Worm (Caenorhabditis elegans): ENCODE results near the gene ndub-5.

The ndub-5 gene

DNA sequence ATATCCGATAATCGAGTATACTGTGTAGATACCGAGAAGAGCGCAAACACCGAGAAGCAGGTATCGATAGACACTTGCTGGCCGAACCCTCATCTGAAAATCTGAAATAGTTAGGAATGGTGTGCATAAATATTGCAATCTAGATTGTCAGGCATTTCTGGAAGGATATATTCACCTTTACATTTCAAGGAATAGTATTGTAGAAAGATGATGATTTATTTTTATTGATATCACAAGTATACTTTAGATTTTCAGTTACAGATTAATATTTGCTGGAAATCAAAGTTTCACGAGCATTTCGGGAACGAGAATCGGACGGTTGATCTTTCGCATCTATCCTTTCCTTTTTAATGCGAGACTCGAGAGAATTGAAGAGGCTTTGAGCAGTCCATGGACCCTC lies 31.5 kb downstream of the ndub-5 start, which contains the start of gene fut-3:
Gene fut-3 (minus strand): TSS at position 101 of the 400 bp plus-strand sequence.
- TF ChIP-seq ceh-9 (tag; optimal IDR thresholded peaks at IDR 0.05) (no peak), sox-4 (tag; optimal IDR thresholded peaks at IDR 0.05) (no peak), C08G9.2 (tag; optimal IDR thresholded peaks at IDR 0.05) (no peak), tbx-7 (tag; optimal IDR thresholded peaks at IDR 0.05) (no peak), fax-1 (tag; optimal IDR thresholded peaks at IDR 0.05) (no peak), fkh-6 (tag; optimal IDR thresholded peaks at IDR 0.05) (no peak), hlh-8 (tag; optimal IDR thresholded peaks at IDR 0.05) (no peak), ref-2 (tag; optimal IDR thresholded peaks at IDR 0.05) (no peak), F13H6.1 (tag; optimal IDR thresholded peaks at IDR 0.05) (no peak)

DNA sequence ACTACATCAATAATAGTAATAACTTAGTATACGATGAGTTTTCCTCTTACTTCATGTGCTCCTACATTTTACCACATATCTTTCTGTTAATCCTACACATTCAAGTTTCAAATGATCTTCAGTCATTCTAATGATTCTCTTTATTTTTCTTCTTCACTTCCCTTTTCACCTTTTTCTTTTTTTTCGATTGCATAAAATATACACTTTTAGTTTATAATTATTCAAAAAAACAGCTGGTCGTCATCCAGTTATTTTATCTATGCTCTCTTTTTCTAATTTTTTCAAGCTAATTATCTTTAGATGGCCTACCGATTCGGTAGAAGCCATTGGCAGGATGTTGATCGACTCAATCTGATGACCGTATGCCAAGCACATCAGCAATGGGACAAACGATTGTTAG lies 36.9 kb downstream of the ndub-5 start, which contains the start of gene F59E12.1:
Gene F59E12.1 (plus strand): TSS at position 301 of the 400 bp plus-strand sequence.
- TF ChIP-seq hlh-30 (tag; optimal IDR thresholded peaks at IDR 0.05; ENCODE audit: insufficient read depth) (no peak), sdc-2 (tag; optimal IDR thresholded peaks at IDR 0.05) (no peak), odd-2 (tag; optimal IDR thresholded peaks at IDR 0.05) (no peak), ceh-19 (GFP tag; optimal IDR thresholded peaks at IDR 0.05) (no peak), nhr-232 (tag; optimal IDR thresholded peaks at IDR 0.05) (no peak)

DNA sequence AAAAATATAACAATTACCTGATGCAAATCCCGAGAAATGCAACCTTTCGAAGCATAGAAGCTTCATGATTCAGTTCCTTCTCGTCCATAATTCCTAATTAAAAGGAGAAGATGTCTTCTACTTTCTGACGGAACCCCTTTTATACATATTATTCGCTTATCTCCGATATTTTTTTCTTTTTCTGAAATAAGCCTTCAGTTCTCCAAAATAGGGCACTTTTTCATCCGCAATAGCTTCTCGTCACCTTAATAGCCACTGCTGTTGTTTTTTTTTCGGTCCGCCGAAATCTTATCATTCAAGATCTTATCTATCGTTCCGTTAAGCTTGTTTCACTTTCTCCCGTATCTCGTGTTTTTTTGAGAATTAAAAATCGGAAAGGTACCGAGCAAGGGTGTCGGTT lies 38.8 kb downstream of the ndub-5 start, which contains the start of gene bli-2:
Gene bli-2 (minus strand): TSS at position 101 of the 400 bp plus-strand sequence.
- TF ChIP-seq fax-1 (tag; optimal IDR thresholded peaks at IDR 0.05) (no peak), ceh-14 (tag; optimal IDR thresholded peaks at IDR 0.05) (no peak), ceh-6 (GFP tag; optimal IDR thresholded peaks at IDR 0.05) (no peak), tbx-2 (tag; optimal IDR thresholded peaks at IDR 0.05) (no peak), mec-3 (tag; optimal IDR thresholded peaks at IDR 0.05; ENCODE audit: borderline replicate concordance) (no peak), pha-4 (tag; optimal IDR thresholded peaks at IDR 0.05) (no peak), ceh-30 (tag; optimal IDR thresholded peaks at IDR 0.05) (no peak), pros-1 (tag; optimal IDR thresholded peaks at IDR 0.05) (no peak), unc-86 (tag; optimal IDR thresholded peaks at IDR 0.05) (no peak), hlh-6 (tag; optimal IDR thresholded peaks at IDR 0.05) (no peak)

DNA sequence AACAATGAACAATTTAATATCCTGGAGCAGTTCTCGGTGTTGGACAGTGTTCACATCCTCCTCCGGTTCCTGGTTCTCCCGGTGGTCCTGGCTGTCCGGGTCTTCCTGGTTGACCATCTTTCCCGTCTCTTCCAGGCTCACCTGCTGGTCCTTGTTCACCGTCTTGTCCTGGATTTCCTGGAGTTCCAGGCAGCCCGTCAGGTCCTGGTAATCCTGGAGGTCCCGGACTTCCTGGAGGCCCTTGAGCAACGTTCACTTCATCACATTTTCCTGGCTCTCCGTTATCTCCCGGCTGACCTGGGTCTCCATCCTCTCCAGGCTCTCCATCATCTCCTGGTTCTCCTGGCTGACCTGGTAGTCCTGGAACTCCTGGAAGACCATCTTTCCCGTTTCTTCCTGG lies 39.7 kb downstream of the ndub-5 start:
- TF ChIP-seq rnt-1 (tag; optimal IDR thresholded peaks at IDR 0.05): no peak
- no peak for TF ChIP-seq unc-42 (tag; optimal IDR thresholded peaks at IDR 0.05)

DNA sequence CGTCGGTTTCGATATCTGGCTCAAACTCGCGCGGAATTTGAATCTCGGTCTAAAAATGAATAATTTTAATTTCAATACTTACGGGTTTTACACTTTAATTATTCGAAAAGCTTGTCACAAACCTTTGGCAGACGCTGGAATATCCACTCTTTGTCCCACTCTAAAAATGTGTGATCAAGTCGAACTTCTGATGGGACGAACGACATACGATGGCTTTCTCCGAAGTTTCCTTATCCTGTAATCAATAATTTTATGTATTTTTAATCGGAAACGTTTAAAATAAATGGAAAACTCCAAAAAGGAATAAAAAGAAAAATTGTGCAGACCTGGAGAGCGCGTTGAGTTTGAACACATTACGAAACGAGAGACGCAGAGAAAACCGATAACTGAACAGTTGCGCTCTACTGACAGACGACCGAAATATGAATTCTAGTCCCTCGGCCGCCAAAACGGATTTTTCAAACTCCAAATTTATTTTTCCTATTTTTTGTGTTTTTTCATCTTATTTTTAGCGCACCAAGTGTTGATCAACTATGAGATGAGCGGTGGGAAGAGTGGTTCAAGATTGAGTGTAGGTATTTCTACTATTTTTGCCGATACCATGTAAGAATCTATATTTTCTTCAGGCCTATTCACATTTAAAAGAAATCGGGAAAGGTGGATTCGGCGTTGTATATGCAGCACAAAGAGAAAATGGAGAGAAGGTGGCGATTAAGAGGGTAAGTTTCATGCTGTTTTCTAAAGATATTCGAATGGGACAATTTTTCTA lies 41.7 kb downstream of the ndub-5 start, which contains the start of the genes sam-4, F59E12.17 and zyg-1:
Gene sam-4 (minus strand): TSS at position 51 of the 769 bp plus-strand sequence.
Gene F59E12.17 (minus strand): TSS at position 235 of the 769 bp plus-strand sequence.
Gene zyg-1 (plus strand): TSS at position 513 of the 769 bp plus-strand sequence.
- TF ChIP-seq pat-9 (tag; optimal IDR thresholded peaks at IDR 0.05) (no peak), ceh-31 (tag; optimal IDR thresholded peaks at IDR 0.05) (peak; percentile 90), nfya-1 (tag; optimal IDR thresholded peaks at IDR 0.05) (peak; percentile 54), Y22D7AL.16 (tag; optimal IDR thresholded peaks at IDR 0.05) (no peak), ceh-14 (tag; optimal IDR thresholded peaks at IDR 0.05) (peak; percentile 29), ref-2 (tag; optimal IDR thresholded peaks at IDR 0.05) (peak; percentile 38), C08G9.2 (tag; optimal IDR thresholded peaks at IDR 0.05) (peak; percentile 66), ceh-2 (tag; optimal IDR thresholded peaks at IDR 0.05) (peak; percentile 78), hlh-13 (GFP tag; optimal IDR thresholded peaks at IDR 0.05) (no peak), ceh-6 (GFP tag; optimal IDR thresholded peaks at IDR 0.05) (no peak), tbx-7 (tag; optimal IDR thresholded peaks at IDR 0.05) (peak; percentile 11), ets-4 (tag; optimal IDR thresholded peaks at IDR 0.05) (peak; percentile 83), zip-5 (tag; optimal IDR thresholded peaks at IDR 0.05) (peak; percentile 20), F13H6.1 (tag; optimal IDR thresholded peaks at IDR 0.05) (peak; percentile 20), ceh-48 (tag; optimal IDR thresholded peaks at IDR 0.05) (peak; percentile 28), gmeb-2 (tag; optimal IDR thresholded peaks at IDR 0.05) (no peak), sdc-2 (tag; optimal IDR thresholded peaks at IDR 0.05) (no peak), rnt-1 (tag; optimal IDR thresholded peaks at IDR 0.05) (peak; percentile 72), tbx-2 (tag; optimal IDR thresholded peaks at IDR 0.05) (peak; percentile 70), dve-1 (tag; optimal IDR thresholded peaks at IDR 0.05) (no peak)
